Fruit fly (Drosophila melanogaster): Measurements from ENCODE around the gene Fancd2.
A peak's percentile ranks its signal among the peaks of the same experiment; 100 is the strongest.

dm6 chr3R:20783714-20784435, 32.1 kb downstream of the Fancd2 start:
- TF ChIP-seq cic (GFP tag; optimal IDR thresholded peaks at IDR 0.05), result peak; percentile 36
- TF ChIP-seq Hr96 (GFP tag; optimal IDR thresholded peaks at IDR 0.05), result no peak
- peak; percentile 72 for TF ChIP-seq toe (GFP tag; optimal IDR thresholded peaks at IDR 0.05)
- TF ChIP-seq kay (GFP tag; ENCODE audit: borderline replicate concordance), result peak; percentile 99
- TF ChIP-seq Clk (GFP tag; optimal IDR thresholded peaks at IDR 0.05), result no peak
- peak; percentile 24 for TF ChIP-seq CG1620 (GFP tag; optimal IDR thresholded peaks at IDR 0.05)
- TF ChIP-seq cnc (optimal IDR thresholded peaks at IDR 0.05), result no peak
- peak; percentile 28 for TF ChIP-seq CG7101 (tag; optimal IDR thresholded peaks at IDR 0.05)
- TF ChIP-seq bab1 (GFP tag; optimal IDR thresholded peaks at IDR 0.05), result no peak
- peak; percentile 40 for TF ChIP-seq pad (GFP tag; optimal IDR thresholded peaks at IDR 0.05)
- peak; percentile 73 for TF ChIP-seq CG5204 (GFP tag; optimal IDR thresholded peaks at IDR 0.05)
- TF ChIP-seq CG12768 (GFP tag; optimal IDR thresholded peaks at IDR 0.05), result peak; percentile 44
- TF ChIP-seq CG7045 (GFP tag; optimal IDR thresholded peaks at IDR 0.05), result peak; percentile 38
